Worm (Caenorhabditis elegans) whole organism, L4/young adult: ENCODE measurements around the gene gtf-2A2.

Experiments used
- W03F9.2 ChIP-seq: fragments of 150-350 bp; optimal IDR thresholded peaks from 2 replicates; lab custom pipeline; 2014; ENCODE audit warnings: missing biosample characterization, missing genetic modification characterization
- dao-5 ChIP-seq: sonication (generic microtip); optimal IDR thresholded peaks from 2 replicates; lab custom pipeline; 2016; ENCODE audit warnings: missing genotype, missing genetic modification characterization, moderate library complexity, missing compliant biosample characterization
- him-1 ChIP-seq: sonication (generic microtip); optimal IDR thresholded peaks from 2 replicates; lab custom pipeline; 2016; ENCODE audit warnings: missing genotype, missing genetic modification reagents, missing genetic modification characterization, missing compliant biosample characterization

ce11 chrIII:12614161-12614560, 10.4 kb upstream of the gtf-2A2 start:
- TF ChIP-seq him-1 (tag; lab: Kevin White, UChicago), result no peak
- no peak for TF ChIP-seq W03F9.2 (tag; lab: Kevin White, UChicago)
- no peak for TF ChIP-seq dao-5
